Fruit fly (Drosophila melanogaster) whole organism: ENCODE results near the gene CG4553.

ENCODE experiments used
- EcR ChIP-seq, 2 experiments: fragments of >200 bp; optimal IDR thresholded peaks; 2 replicates each; lab custom pipeline; 2017; ENCODE audit warnings: missing biosample characterization in 2 of 2, missing genetic modification characterization in 2 of 2, missing genetic modification reagents in 2 of 2
- pan ChIP-seq: fragments of >200 bp; optimal IDR thresholded peaks from 2 replicates; lab custom pipeline; 2017
- psq ChIP-seq: fragments of >200 bp; optimal IDR thresholded peaks from 2 replicates; lab custom pipeline; 2017

DNA sequence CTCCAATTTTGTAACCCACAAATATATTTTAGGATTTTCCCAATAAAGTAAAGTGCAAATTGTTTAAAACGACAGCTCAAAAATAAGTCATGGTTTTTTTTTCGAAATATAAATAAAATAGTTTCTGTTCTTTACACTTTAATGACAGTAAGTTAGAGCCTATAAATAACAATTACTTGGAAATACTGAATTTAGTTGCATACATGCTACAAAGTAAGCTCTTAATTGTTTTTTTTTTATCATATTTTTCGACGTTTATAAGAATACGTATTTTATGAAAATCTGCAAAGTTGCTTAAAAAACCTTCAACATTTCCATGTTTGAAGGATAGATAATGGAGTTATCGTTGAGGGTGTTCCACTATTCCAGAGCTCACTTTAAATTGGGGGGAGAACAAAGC, 40.8 kb upstream of the CG4553 start:
- TF ChIP-seq EcR (GFP tag; optimal IDR thresholded peaks at IDR 0.05; lab: Kevin White, UChicago) = no peak
- TF ChIP-seq pan (lab: Kevin White, UChicago) = no peak
- no peak for TF ChIP-seq psq (lab: Kevin White, UChicago)
